Worm (Caenorhabditis elegans) whole organism, young adult: Measurements from ENCODE around the gene fbn-1.

Experiments used
- Y53F4B.3 ChIP-seq: fragments of 200-800 bp; sonication (Bioruptor generic); IDR thresholded peaks from 2 replicates; pipeline ENCODE4 v1.3.6; 2022; ENCODE audit warnings: missing genetic modification reagents, missing genetic modification characterization, missing compliant biosample characterization
- rec-8 ChIP-seq, 2 experiments: sonication (generic microtip); optimal IDR thresholded peaks; 2 replicates each; lab custom pipeline; 2016; ENCODE audit warnings: mild to moderate bottlenecking in 2 of 2, missing genetic modification characterization in 2 of 2, missing genetic modification reagents in 2 of 2, missing genotype in 2 of 2, missing biosample characterization in 1 of 2, missing compliant biosample characterization in 1 of 2, moderate library complexity in 1 of 2

ce11 chrIII:7580586-7580985 is 44.6 kb upstream of the fbn-1 start:
- TF ChIP-seq Y53F4B.3 (GFP tag; lab: Robert Waterston, UW) (no peak), rec-8 (tag; optimal IDR thresholded peaks at IDR 0.05; lab: Kevin White, UChicago) (no peak)
